Fruit fly (Drosophila melanogaster) whole organism, embryonic: ENCODE measurements around the gene Sfp26Ad.

ENCODE experiments used
- Adf1 ChIP-seq: fragments of 200-800 bp; sonication (Bioruptor generic); IDR thresholded peaks from 2 replicates; pipeline ENCODE4 v1.3.6; 2022; ENCODE audit warnings: missing biosample characterization, missing genetic modification characterization
- CG10565 ChIP-seq: fragments of 200-800 bp; sonication (Bioruptor generic); optimal IDR thresholded peaks from 3 replicates; lab custom pipeline; 2016; ENCODE audit warnings: missing biosample characterization, mild to moderate bottlenecking, missing genetic modification characterization
- CG10979 ChIP-seq: fragments of 200-800 bp; sonication (Bioruptor generic); optimal IDR thresholded peaks from 2 replicates; lab custom pipeline; 2018; ENCODE audit warnings: missing biosample characterization, mild to moderate bottlenecking, missing genetic modification characterization, moderate library complexity
- CG12071 ChIP-seq: fragments of 200-800 bp; sonication (Bioruptor generic); optimal IDR thresholded peaks from 3 replicates; lab custom pipeline; 2018; ENCODE audit warnings: missing biosample characterization, mild to moderate bottlenecking, missing genetic modification characterization
- CG12219 ChIP-seq: fragments of 200-800 bp; sonication (Bioruptor generic); optimal IDR thresholded peaks from 3 replicates; lab custom pipeline; 2018; ENCODE audit warnings: missing biosample characterization, mild to moderate bottlenecking, missing genetic modification characterization
- CG12236 ChIP-seq: fragments of 200-800 bp; sonication (Bioruptor generic); optimal IDR thresholded peaks from 2 replicates; lab custom pipeline; 2016; ENCODE audit warnings: missing biosample characterization, missing genetic modification characterization
- CG1233 ChIP-seq: fragments of 200-800 bp; sonication (Bioruptor generic); optimal IDR thresholded peaks from 4 replicates; lab custom pipeline; 2018; ENCODE audit warnings: missing biosample characterization, mild to moderate bottlenecking, missing genetic modification characterization
- CG13424 ChIP-seq: fragments of 200-800 bp; sonication (Bioruptor generic); optimal IDR thresholded peaks from 2 replicates; lab custom pipeline; 2019; ENCODE audit warnings: missing biosample characterization, mild to moderate bottlenecking, missing genetic modification characterization, moderate library complexity
- CG1603 ChIP-seq: fragments of 200-800 bp; sonication (Bioruptor generic); optimal IDR thresholded peaks from 2 replicates; lab custom pipeline; 2019; ENCODE audit warnings: missing biosample characterization, mild to moderate bottlenecking, missing genetic modification characterization, moderate library complexity
- CG17359 ChIP-seq: fragments of 200-800 bp; sonication (Bioruptor generic); optimal IDR thresholded peaks from 3 replicates; lab custom pipeline; 2018; ENCODE audit warnings: missing biosample characterization, mild to moderate bottlenecking, missing genetic modification characterization, moderate library complexity
- CG17912 ChIP-seq: fragments of 200-800 bp; sonication (Bioruptor generic); optimal IDR thresholded peaks from 2 replicates; lab custom pipeline; 2018; ENCODE audit warnings: missing biosample characterization, mild to moderate bottlenecking, missing genetic modification characterization
- CG2120 ChIP-seq: fragments of 200-800 bp; sonication (Bioruptor generic); optimal IDR thresholded peaks from 3 replicates; lab custom pipeline; 2016; ENCODE audit warnings: missing biosample characterization, missing genetic modification characterization
- CG2199 ChIP-seq: fragments of 200-800 bp; sonication (Bioruptor generic); IDR thresholded peaks from 3 replicates; pipeline ENCODE4 v1.3.6; 2022; ENCODE audit warnings: missing biosample characterization, missing genetic modification characterization
- CG2712 ChIP-seq: fragments of 200-800 bp; optimal IDR thresholded peaks from 3 replicates; lab custom pipeline; 2019; ENCODE audit warnings: missing biosample characterization, mild to moderate bottlenecking, missing genetic modification characterization, moderate library complexity
- CG31388 ChIP-seq: fragments of 200-800 bp; sonication (Bioruptor generic); optimal IDR thresholded peaks from 2 replicates; lab custom pipeline; 2016; ENCODE audit warnings: missing biosample characterization, missing genetic modification characterization
- CG6791 ChIP-seq: fragments of 200-800 bp; sonication (Bioruptor generic); IDR thresholded peaks from 3 replicates; pipeline ENCODE4 v1.3.6; 2022; ENCODE audit warnings: missing biosample characterization, missing genetic modification characterization; ENCODE audit not compliant: partially characterized antibody
- CG7372 ChIP-seq: fragments of 200-800 bp; sonication (Bioruptor generic); IDR thresholded peaks from 2 replicates; pipeline ENCODE4 v1.3.6; 2022; ENCODE audit warnings: missing biosample characterization, missing genetic modification characterization
- CG7928 ChIP-seq: fragments of 200-800 bp; sonication (Bioruptor generic); optimal IDR thresholded peaks from 2 replicates; lab custom pipeline; 2017; ENCODE audit warnings: missing biosample characterization, mild to moderate bottlenecking, missing genetic modification characterization
- CG7987 ChIP-seq: fragments of 200-800 bp; sonication (Bioruptor generic); optimal IDR thresholded peaks from 2 replicates; lab custom pipeline; 2018; ENCODE audit warnings: missing biosample characterization, mild to moderate bottlenecking, missing genetic modification characterization, moderate library complexity
- CG8089 ChIP-seq: fragments of 200-800 bp; sonication (Bioruptor generic); optimal IDR thresholded peaks from 3 replicates; lab custom pipeline; 2016; ENCODE audit warnings: missing biosample characterization, missing genetic modification characterization
- CG8359 ChIP-seq: fragments of 200-800 bp; sonication (Bioruptor generic); optimal IDR thresholded peaks from 2 replicates; lab custom pipeline; 2017; ENCODE audit warnings: missing biosample characterization, mild to moderate bottlenecking, missing genetic modification characterization, borderline replicate concordance
- Doc3 ChIP-seq: fragments of 200-800 bp; sonication (Bioruptor generic); IDR thresholded peaks from 3 replicates; pipeline ENCODE4 v1.3.6; 2022; ENCODE audit warnings: missing biosample characterization, missing genetic modification characterization; ENCODE audit not compliant: partially characterized antibody
- Lpt ChIP-seq: fragments of >200 bp; optimal IDR thresholded peaks from 2 replicates; lab custom pipeline; 2018; ENCODE audit warnings: missing biosample characterization, missing genetic modification characterization
- Nf-YC ChIP-seq: fragments of 200-800 bp; optimal IDR thresholded peaks from 3 replicates; lab custom pipeline; 2019; ENCODE audit warnings: missing biosample characterization, mild to moderate bottlenecking, missing genetic modification characterization, moderate library complexity
- Oli ChIP-seq: fragments of 200-800 bp; sonication (Bioruptor generic); optimal IDR thresholded peaks from 2 replicates; lab custom pipeline; 2018; ENCODE audit warnings: missing biosample characterization, mild to moderate bottlenecking, missing genetic modification characterization, moderate library complexity
- Opbp ChIP-seq: fragments of 200-800 bp; sonication (Bioruptor generic); IDR thresholded peaks from 3 replicates; pipeline ENCODE4 v1.3.6; 2022; ENCODE audit warnings: missing biosample characterization, missing genetic modification characterization; ENCODE audit not compliant: partially characterized antibody
- Ravus ChIP-seq: fragments of 200-800 bp; sonication (Bioruptor generic); IDR thresholded peaks from 2 replicates; pipeline ENCODE4 v1.3.6; 2022; ENCODE audit warnings: missing biosample characterization, missing genetic modification characterization
- Side ChIP-seq: fragments of 200-800 bp; sonication (Bioruptor generic); optimal IDR thresholded peaks from 2 replicates; lab custom pipeline; 2016; ENCODE audit warnings: missing biosample characterization, missing genetic modification characterization
- Sry-δ ChIP-seq: fragments of 200-800 bp; sonication (Bioruptor generic); optimal IDR thresholded peaks from 2 replicates; lab custom pipeline; 2016; ENCODE audit warnings: missing biosample characterization, missing genetic modification characterization
- Stat92E ChIP-seq, 3 experiments: fragments of >200 bp in 2 of 3; fragments of 200-800 bp in 1 of 3; sonication (Bioruptor generic) in 1 of 3; optimal IDR thresholded peaks; 2 replicates each; lab custom pipeline; 2017 to 2019; ENCODE audit warnings: missing biosample characterization in 3 of 3, missing genetic modification characterization in 3 of 3, mild to moderate bottlenecking in 1 of 3, moderate library complexity in 1 of 3
- br ChIP-seq: fragments of >200 bp; optimal IDR thresholded peaks from 2 replicates; lab custom pipeline; 2017
- cad ChIP-seq: fragments of >200 bp; optimal IDR thresholded peaks from 2 replicates; lab custom pipeline; 2017; ENCODE audit warnings: missing biosample characterization, missing genetic modification characterization
- crc ChIP-seq: fragments of 200-800 bp; sonication (Bioruptor generic); optimal IDR thresholded peaks from 2 replicates; lab custom pipeline; 2016; ENCODE audit warnings: missing biosample characterization, missing genetic modification characterization
- disco-r ChIP-seq: fragments of 200-800 bp; sonication (Bioruptor generic); optimal IDR thresholded peaks from 2 replicates; lab custom pipeline; 2016; ENCODE audit warnings: missing biosample characterization, missing genetic modification characterization
- ems ChIP-seq: fragments of 200-800 bp; sonication (Bioruptor generic); optimal IDR thresholded peaks from 3 replicates; lab custom pipeline; 2016; ENCODE audit warnings: missing biosample characterization, missing genetic modification characterization
- esg ChIP-seq: fragments of 200-800 bp; sonication (Bioruptor generic); conservative IDR thresholded peaks from 2 replicates; pipeline ENCODE4 v1.3.6; 2022; ENCODE audit warnings: missing biosample characterization, missing genetic modification characterization
- lbe ChIP-seq: fragments of 200-800 bp; sonication (Bioruptor generic); optimal IDR thresholded peaks from 2 replicates; lab custom pipeline; 2016; ENCODE audit warnings: missing biosample characterization, mild to moderate bottlenecking, missing genetic modification characterization
- lola ChIP-seq, 3 experiments: fragments of >200 bp in 2 of 3; fragments of 200-800 bp in 1 of 3; sonication (Bioruptor generic) in 1 of 3; optimal IDR thresholded peaks; 2 replicates each; lab custom pipeline; 2017 to 2019; ENCODE audit warnings: missing biosample characterization in 3 of 3, missing genetic modification characterization in 3 of 3, mild to moderate bottlenecking in 1 of 3, moderate library complexity in 1 of 3
- luna ChIP-seq: fragments of 200-800 bp; sonication (Bioruptor generic); optimal IDR thresholded peaks from 2 replicates; lab custom pipeline; 2016; ENCODE audit warnings: missing biosample characterization, missing genetic modification characterization
- pb ChIP-seq: fragments of 200-800 bp; sonication (Bioruptor generic); optimal IDR thresholded peaks from 3 replicates; lab custom pipeline; 2016; ENCODE audit warnings: missing biosample characterization, missing genetic modification characterization
- prd ChIP-seq, 3 experiments: fragments of >200 bp in 2 of 3; fragments of 200-800 bp in 1 of 3; sonication (Bioruptor generic) in 1 of 3; optimal IDR thresholded peaks in 2 of 3; IDR thresholded peaks in 1 of 3; 2 replicates in 2 of 3; 3 replicates in 1 of 3; pipeline versions ENCODE4 v1.3.6 to Lab custom; 2017 to 2022; ENCODE audit warnings: missing biosample characterization in 1 of 3, missing genetic modification characterization in 1 of 3
- ro ChIP-seq: fragments of 200-800 bp; sonication (Bioruptor generic); IDR thresholded peaks from 2 replicates; pipeline ENCODE4 v1.3.6; 2022; ENCODE audit warnings: missing biosample characterization, missing genetic modification characterization
- scrt ChIP-seq: fragments of 200-800 bp; sonication (Bioruptor generic); optimal IDR thresholded peaks from 2 replicates; lab custom pipeline; 2018; ENCODE audit warnings: missing biosample characterization, mild to moderate bottlenecking, missing genetic modification characterization, moderate library complexity
- sens ChIP-seq: fragments of 200-800 bp; sonication (Bioruptor generic); peaks from one replicate; lab custom pipeline; 2016; ENCODE audit warnings: missing biosample characterization, missing genetic modification characterization
- stc ChIP-seq: fragments of 200-800 bp; sonication (Bioruptor generic); IDR thresholded peaks from 2 replicates; pipeline ENCODE4 v1.3.6; 2022; ENCODE audit warnings: missing biosample characterization, missing genetic modification characterization
- sug ChIP-seq: fragments of 200-800 bp; optimal IDR thresholded peaks from 2 replicates; lab custom pipeline; 2019; ENCODE audit warnings: missing biosample characterization, mild to moderate bottlenecking, missing genetic modification characterization, moderate library complexity
- ttk ChIP-seq: fragments of 200-800 bp; sonication (Bioruptor generic); IDR thresholded peaks from 2 replicates; pipeline ENCODE4 v2.1.2; 2022; ENCODE audit warnings: missing biosample characterization, missing genetic modification characterization
- vfl ChIP-seq: fragments of 200-800 bp; sonication (Bioruptor generic); optimal IDR thresholded peaks from 2 replicates; lab custom pipeline; 2016; ENCODE audit warnings: missing biosample characterization, missing genetic modification characterization
- vvl ChIP-seq: fragments of 200-800 bp; sonication (Bioruptor generic); IDR thresholded peaks from 2 replicates; pipeline ENCODE4 v1.3.6; 2022; ENCODE audit warnings: missing biosample characterization, missing genetic modification characterization

The Sfp26Ad gene

dm6 chr2L:5948775-5949526 is 5.8 kb upstream of the Sfp26Ad start, which contains the start of gene CG9044 (continued):
- TF ChIP-seq CG2199 (GFP tag; lab: Robert Waterston, UW), result no peak
- TF ChIP-seq CG12219 (GFP tag; lab: Kevin White, UChicago), result no peak
- TF ChIP-seq Side (GFP tag; lab: Kevin White, UChicago), result peak; percentile 55
- TF ChIP-seq br (lab: Kevin White, UChicago), result no peak
- TF ChIP-seq pb (GFP tag; lab: Kevin White, UChicago), result no peak
- peak; percentile 83 for TF ChIP-seq CG2120
- TF ChIP-seq CG8089 (GFP tag; lab: Kevin White, UChicago), result peak; percentile 33
- no peak for TF ChIP-seq CG31388 (GFP tag; lab: Kevin White, UChicago)
- no peak for TF ChIP-seq Ravus (GFP tag; lab: Robert Waterston, UW)
- no peak for TF ChIP-seq CG7987 (GFP tag; lab: Kevin White, UChicago)
- TF ChIP-seq vfl, result peak; percentile 23
- TF ChIP-seq ro, result no peak
- peak; percentile 31; the same call in 1 of the 2 replicates for TF ChIP-seq esg
- TF ChIP-seq crc (GFP tag; lab: Kevin White, UChicago), result no peak
- peak; percentile 88 for TF ChIP-seq CG6791 (GFP tag; lab: Robert Waterston, UW)
- no peak for TF ChIP-seq CG8359 (GFP tag; lab: Kevin White, UChicago)
- TF ChIP-seq cad (GFP tag; lab: Kevin White, UChicago), result no peak
- TF ChIP-seq scrt (GFP tag; lab: Kevin White, UChicago), result no peak
- peak; percentile 84; the same call in 2 of the 3 replicates for TF ChIP-seq Opbp (GFP tag; lab: Robert Waterston, UW)
- TF ChIP-seq lbe (GFP tag; lab: Kevin White, UChicago), result peak; percentile 65
- no peak for TF ChIP-seq Lpt (GFP tag; lab: Kevin White, UChicago)
- no peak for TF ChIP-seq vvl (GFP tag; lab: Robert Waterston, UW)
- TF ChIP-seq CG1603 (tag; lab: Kevin White, UChicago), result no peak
- TF ChIP-seq Doc3 (GFP tag; lab: Robert Waterston, UW), result peak; percentile 91
- TF ChIP-seq prd (optimal IDR thresholded peaks at IDR 0.05; lab: Kevin White, UChicago), result no peak
- peak; percentile 60 for TF ChIP-seq prd (GFP tag; IDR thresholded peaks at IDR 0.05; lab: Robert Waterston, UW)
- no peak for TF ChIP-seq disco-r (GFP tag; lab: Kevin White, UChicago)
- TF ChIP-seq Stat92E (GFP tag; optimal IDR thresholded peaks at IDR 0.05; lab: Kevin White, UChicago), result peak in 1 of 3 experiments; percentile 41
- peak; percentile 96 for TF ChIP-seq Sry-δ (GFP tag; lab: Kevin White, UChicago)
- no peak for TF ChIP-seq luna (GFP tag; lab: Kevin White, UChicago)
- peak; percentile 67 for TF ChIP-seq CG2712 (tag; lab: Kevin White, UChicago)
- no peak for TF ChIP-seq sug
- no peak for TF ChIP-seq CG10565 (GFP tag; lab: Kevin White, UChicago)
- 0 out of 2 replicates have a peak, but pooled peaks have one; percentile 11 for TF ChIP-seq CG7372 (GFP tag; lab: Robert Waterston, UW)
- no peak for TF ChIP-seq CG12236 (GFP tag; lab: Kevin White, UChicago)
- TF ChIP-seq ems (GFP tag; lab: Kevin White, UChicago), result peak; percentile 30
- TF ChIP-seq lola (GFP tag; optimal IDR thresholded peaks at IDR 0.05; lab: Kevin White, UChicago), result peak in 1 of 3 experiments; percentile 53
- no peak for TF ChIP-seq ttk (GFP tag; lab: Robert Waterston, UW)
- TF ChIP-seq CG17359 (tag; lab: Kevin White, UChicago), result no peak
- peak; percentile 21 for TF ChIP-seq CG10979 (tag; lab: Kevin White, UChicago)
- peak; percentile 2 for TF ChIP-seq CG17912 (GFP tag; lab: Kevin White, UChicago)
- TF ChIP-seq stc (GFP tag; lab: Robert Waterston, UW), result no peak
- no peak for TF ChIP-seq CG12071 (GFP tag; lab: Kevin White, UChicago)
- TF ChIP-seq CG13424, result peak; percentile 57
- peak; percentile 39 for TF ChIP-seq CG1233
- TF ChIP-seq CG7928 (GFP tag; lab: Kevin White, UChicago), result no peak
- TF ChIP-seq Adf1 (GFP tag; lab: Robert Waterston, UW), result no peak
- no peak for TF ChIP-seq Oli (tag; lab: Kevin White, UChicago)
- peak; percentile 87 for TF ChIP-seq sens (GFP tag; lab: Kevin White, UChicago)
- TF ChIP-seq Nf-YC (tag; lab: Kevin White, UChicago), result no peak
